Worm (Caenorhabditis elegans) whole organism, L1 larva: ENCODE results near the gene cest-2.2.
A peak's percentile ranks its signal among the peaks of the same experiment; 100 is the strongest.

Source experiments
- C16A3.4 ChIP-seq: fragments of 150-350 bp; optimal IDR thresholded peaks from 2 replicates; lab custom pipeline; 2014; ENCODE audit warnings: missing biosample characterization, missing genetic modification characterization
- aha-1 ChIP-seq: fragments of 150-350 bp; optimal IDR thresholded peaks from 2 replicates; lab custom pipeline; 2014; ENCODE audit warnings: missing biosample characterization, missing genetic modification characterization
- alr-1 ChIP-seq: fragments of 200-800 bp; sonication (Bioruptor generic); optimal IDR thresholded peaks from 2 replicates; lab custom pipeline; 2018; ENCODE audit warnings: borderline replicate concordance, mild to moderate bottlenecking, missing genetic modification characterization, missing compliant biosample characterization
- aly-2 ChIP-seq: fragments of 150-350 bp; optimal IDR thresholded peaks from 2 replicates; lab custom pipeline; 2014; ENCODE audit warnings: missing biosample characterization, missing genetic modification characterization
- blmp-1 ChIP-seq: fragments of 150-350 bp; optimal IDR thresholded peaks from 2 replicates; lab custom pipeline; 2014; ENCODE audit warnings: missing biosample characterization, missing genetic modification characterization
- ceh-82 ChIP-seq, 3 experiments: fragments of 150-350 bp in 1 of 3; sonication (generic microtip) in 2 of 3; optimal IDR thresholded peaks; 2 replicates each; lab custom pipeline; 2014 to 2017; ENCODE audit warnings: missing biosample characterization in 3 of 3, missing genetic modification characterization in 3 of 3
- ceh-88 ChIP-seq: fragments of 200-800 bp; sonication (Bioruptor generic); IDR thresholded peaks from 2 replicates; pipeline ENCODE4 v1.3.6; 2022; ENCODE audit warnings: missing genetic modification characterization, missing compliant biosample characterization
- ces-1 ChIP-seq: fragments of 150-350 bp; optimal IDR thresholded peaks from 2 replicates; lab custom pipeline; 2014; ENCODE audit warnings: missing biosample characterization, missing genetic modification reagents, missing genetic modification characterization
- dpl-1 ChIP-seq, 3 experiments: fragments of 150-350 bp in 2 of 3; sonication (generic microtip) in 1 of 3; optimal IDR thresholded peaks; 2 replicates each; lab custom pipeline; 2014 to 2017; ENCODE audit warnings: missing biosample characterization in 3 of 3, missing genetic modification characterization in 3 of 3, missing genetic modification reagents in 3 of 3
- dsc-1 ChIP-seq: sonication (generic microtip); optimal IDR thresholded peaks from 2 replicates; lab custom pipeline; 2016; ENCODE audit warnings: mild to moderate bottlenecking, missing genetic modification characterization, missing compliant biosample characterization
- efl-1 ChIP-seq, 4 experiments: fragments of 150-350 bp; optimal IDR thresholded peaks in 3 of 4; peaks in 1 of 4; 1 replicate in 1 of 4; 2 replicates in 3 of 4; lab custom pipeline; 2014; ENCODE audit warnings: missing biosample characterization in 2 of 4, missing genetic modification characterization in 2 of 4, missing genetic modification reagents in 2 of 4
- efl-3 ChIP-seq: fragments of 200-800 bp; sonication (Bioruptor generic); optimal IDR thresholded peaks from 2 replicates; lab custom pipeline; 2018; ENCODE audit warnings: mild to moderate bottlenecking, missing genetic modification characterization, missing compliant biosample characterization
- egl-13 ChIP-seq: sonication (generic microtip); optimal IDR thresholded peaks from 2 replicates; lab custom pipeline; 2016; ENCODE audit warnings: missing genotype, missing genetic modification reagents, missing genetic modification characterization, missing compliant biosample characterization
- egl-27 ChIP-seq, 2 experiments: fragments of 150-350 bp in 1 of 2; sonication (generic microtip); optimal IDR thresholded peaks; 3 replicates each; lab custom pipeline; 2017 to 2018; ENCODE audit warnings: missing biosample characterization in 2 of 2, missing genetic modification characterization in 2 of 2, missing genetic modification reagents in 2 of 2
- elt-3 ChIP-seq, 6 experiments: fragments of 150-350 bp in 1 of 6; sonication (generic microtip); optimal IDR thresholded peaks; 2 replicates each; lab custom pipeline; 2017 to 2018; ENCODE audit warnings: missing biosample characterization in 6 of 6, missing genetic modification characterization in 6 of 6, inconsistent platforms in 1 of 6
- ets-5 ChIP-seq: fragments of 200-800 bp; sonication (Bioruptor generic); IDR thresholded peaks from 2 replicates; pipeline ENCODE4 v1.3.6; 2022; ENCODE audit warnings: missing genetic modification characterization, missing compliant biosample characterization
- fkh-10 ChIP-seq: sonication (generic microtip); optimal IDR thresholded peaks from 2 replicates; lab custom pipeline; 2017; ENCODE audit warnings: missing biosample characterization, missing genetic modification reagents, missing genetic modification characterization
- fos-1 ChIP-seq: fragments of 150-350 bp; optimal IDR thresholded peaks from 2 replicates; lab custom pipeline; 2014; ENCODE audit warnings: missing biosample characterization, missing genetic modification characterization
- grh-1 ChIP-seq: fragments of 200-800 bp; sonication (Bioruptor generic); IDR thresholded peaks from 2 replicates; pipeline ENCODE4 v1.3.6; 2022; ENCODE audit warnings: missing genetic modification reagents, missing genetic modification characterization, missing compliant biosample characterization
- hlh-17 ChIP-seq: fragments of 200-800 bp; sonication (Bioruptor generic); optimal IDR thresholded peaks from 2 replicates; lab custom pipeline; 2018; ENCODE audit warnings: missing genetic modification characterization, mild to moderate bottlenecking, missing compliant biosample characterization, moderate library complexity, borderline replicate concordance
- hpl-2 ChIP-seq: fragments of 150-350 bp; optimal IDR thresholded peaks from 2 replicates; lab custom pipeline; 2014; ENCODE audit warnings: missing biosample characterization, missing genetic modification reagents, missing genetic modification characterization
- irx-1 ChIP-seq: sonication (generic microtip); optimal IDR thresholded peaks from 2 replicates; lab custom pipeline; 2016; ENCODE audit warnings: missing genetic modification characterization, missing compliant biosample characterization
- lin-13 ChIP-seq: fragments of 150-350 bp; optimal IDR thresholded peaks from 2 replicates; lab custom pipeline; 2014; ENCODE audit warnings: missing biosample characterization, missing genetic modification reagents, missing genetic modification characterization
- lin-15B ChIP-seq: fragments of 150-350 bp; sonication (generic microtip); optimal IDR thresholded peaks from 3 replicates; lab custom pipeline; 2014; ENCODE audit warnings: missing biosample characterization, missing genetic modification characterization
- lin-39 ChIP-seq: fragments of 150-350 bp; optimal IDR thresholded peaks from 2 replicates; lab custom pipeline; 2014; ENCODE audit warnings: missing biosample characterization, missing genetic modification reagents, missing genetic modification characterization
- lsy-2 ChIP-seq, 2 experiments: fragments of 150-350 bp; optimal IDR thresholded peaks; 2 replicates each; lab custom pipeline; 2014; ENCODE audit warnings: missing biosample characterization in 2 of 2, missing genetic modification characterization in 2 of 2
- mdl-1 ChIP-seq, 2 experiments: fragments of 150-350 bp; optimal IDR thresholded peaks; 2 replicates each; lab custom pipeline; 2014 to 2017; ENCODE audit warnings: missing biosample characterization in 2 of 2, missing genetic modification characterization in 2 of 2, inconsistent platforms in 1 of 2
- mep-1 ChIP-seq: fragments of 150-350 bp; optimal IDR thresholded peaks from 2 replicates; lab custom pipeline; 2014; ENCODE audit warnings: missing biosample characterization, missing genetic modification characterization
- nhr-11 ChIP-seq: fragments of 150-350 bp; optimal IDR thresholded peaks from 2 replicates; lab custom pipeline; 2014; ENCODE audit warnings: missing biosample characterization, missing genetic modification characterization
- nhr-237 ChIP-seq: fragments of 150-350 bp; optimal IDR thresholded peaks from 2 replicates; lab custom pipeline; 2014; ENCODE audit warnings: missing biosample characterization, missing genetic modification characterization
- nhr-28 ChIP-seq: fragments of 150-350 bp; optimal IDR thresholded peaks from 2 replicates; lab custom pipeline; 2014; ENCODE audit warnings: missing biosample characterization, missing genetic modification characterization
- nhr-76 ChIP-seq: sonication (generic microtip); optimal IDR thresholded peaks from 2 replicates; lab custom pipeline; 2017; ENCODE audit warnings: missing biosample characterization, missing genetic modification characterization
- nhr-77 ChIP-seq: fragments of 150-350 bp; optimal IDR thresholded peaks from 2 replicates; lab custom pipeline; 2014; ENCODE audit warnings: missing biosample characterization, missing genetic modification characterization
- nhr-85 ChIP-seq: sonication (generic microtip); peaks from one replicate; lab custom pipeline; 2016; ENCODE audit warnings: missing genetic modification characterization, inconsistent platforms, missing compliant biosample characterization
- nhr-90 ChIP-seq: sonication (generic microtip); optimal IDR thresholded peaks from 2 replicates; lab custom pipeline; 2016; ENCODE audit warnings: mild to moderate bottlenecking, missing genetic modification characterization, missing compliant biosample characterization; ENCODE audit not compliant: poor library complexity
- pqm-1 ChIP-seq: sonication (generic microtip); optimal IDR thresholded peaks from 3 replicates; lab custom pipeline; 2017; ENCODE audit warnings: missing biosample characterization, missing genetic modification characterization
- snpc-4 ChIP-seq: fragments of 150-350 bp; optimal IDR thresholded peaks from 2 replicates; lab custom pipeline; 2014; ENCODE audit warnings: missing biosample characterization, missing genetic modification characterization
- sptf-1 ChIP-seq: fragments of 150-350 bp; optimal IDR thresholded peaks from 2 replicates; lab custom pipeline; 2014; ENCODE audit warnings: missing biosample characterization, missing genetic modification characterization
- sup-37 ChIP-seq: fragments of 200-800 bp; sonication (Bioruptor generic); optimal IDR thresholded peaks from 2 replicates; lab custom pipeline; 2018; ENCODE audit warnings: mild to moderate bottlenecking, missing genetic modification characterization, missing compliant biosample characterization
- swsn-7 ChIP-seq: sonication (generic microtip); optimal IDR thresholded peaks from 2 replicates; lab custom pipeline; 2016; ENCODE audit warnings: missing genetic modification characterization, missing compliant biosample characterization
- tbx-2 ChIP-seq: sonication (generic microtip); optimal IDR thresholded peaks from 2 replicates; lab custom pipeline; 2016; ENCODE audit warnings: missing genetic modification characterization, missing compliant biosample characterization
- tlp-1 ChIP-seq: fragments of 150-350 bp; optimal IDR thresholded peaks from 2 replicates; lab custom pipeline; 2014; ENCODE audit warnings: missing biosample characterization, missing genetic modification characterization
- unc-30 ChIP-seq: sonication (generic microtip); optimal IDR thresholded peaks from 2 replicates; lab custom pipeline; 2017; ENCODE audit warnings: missing biosample characterization, missing genetic modification characterization
- unc-62 ChIP-seq: fragments of 150-350 bp; optimal IDR thresholded peaks from 2 replicates; lab custom pipeline; 2014; ENCODE audit warnings: missing biosample characterization, missing genetic modification reagents, missing genetic modification characterization
- unc-86 ChIP-seq: sonication (generic microtip); optimal IDR thresholded peaks from 2 replicates; lab custom pipeline; 2016; ENCODE audit warnings: missing genetic modification characterization, missing compliant biosample characterization
- xbp-1 ChIP-seq: sonication (generic microtip); optimal IDR thresholded peaks from 2 replicates; lab custom pipeline; 2016; ENCODE audit warnings: missing genetic modification characterization, missing compliant biosample characterization
- zag-1 ChIP-seq: fragments of 150-350 bp; optimal IDR thresholded peaks from 2 replicates; lab custom pipeline; 2014; ENCODE audit warnings: missing biosample characterization, missing genetic modification characterization
- ztf-11 ChIP-seq, 2 experiments: sonication (generic microtip); optimal IDR thresholded peaks; 2 replicates each; lab custom pipeline; 2016 to 2017; ENCODE audit warnings: missing genetic modification characterization in 2 of 2, missing biosample characterization in 1 of 2, missing compliant biosample characterization in 1 of 2
- ztf-4 ChIP-seq: fragments of 150-350 bp; optimal IDR thresholded peaks from 2 replicates; lab custom pipeline; 2014; ENCODE audit warnings: missing biosample characterization, missing genetic modification characterization

cest-2.2 gene

ce11 chrV:14136152-14136551 is 39.0 kb downstream of the cest-2.2 start (continued):
- peak; percentile 60 to 72 for TF ChIP-seq efl-1 (optimal IDR thresholded peaks at IDR 0.05; lab: Kevin White, UChicago)
- peak; percentile 16 to 94 for TF ChIP-seq efl-1 (GFP tag; optimal IDR thresholded peaks at IDR 0.05 in 1 of 2; lab: Kevin White, UChicago)
- peak; percentile 4 to 52 (median 42) for TF ChIP-seq dpl-1 (GFP tag; optimal IDR thresholded peaks at IDR 0.05; lab: Kevin White, UChicago)
- TF ChIP-seq lsy-2 (tag; optimal IDR thresholded peaks at IDR 0.05; lab: Kevin White, UChicago), result peak; percentile 32 to 80
- no peak for TF ChIP-seq fkh-10 (GFP tag; lab: Kevin White, UChicago)
- TF ChIP-seq irx-1 (tag; lab: Kevin White, UChicago), result peak; percentile 45
- peak; percentile 46 for TF ChIP-seq xbp-1 (tag; lab: Kevin White, UChicago)
- TF ChIP-seq nhr-28 (tag; lab: Kevin White, UChicago), result no peak
- TF ChIP-seq swsn-7, result peak; percentile 62
- peak; percentile 78 for TF ChIP-seq tbx-2 (tag; lab: Kevin White, UChicago)
- peak; percentile 49 to 68 (median 50) for TF ChIP-seq ceh-82 (tag; optimal IDR thresholded peaks at IDR 0.05; lab: Kevin White, UChicago)
- TF ChIP-seq hlh-17 (GFP tag; lab: Kevin White, UChicago), result no peak
- TF ChIP-seq tlp-1, result no peak
- TF ChIP-seq ces-1, result no peak
- TF ChIP-seq ceh-88 (GFP tag; lab: Robert Waterston, UW), result no peak
- no peak for TF ChIP-seq ets-5 (GFP tag; lab: Robert Waterston, UW)
- peak; percentile 94 for TF ChIP-seq nhr-85 (tag; lab: Kevin White, UChicago)
- TF ChIP-seq snpc-4 (tag; lab: Kevin White, UChicago), result peak; percentile 48
- TF ChIP-seq C16A3.4 (tag; lab: Kevin White, UChicago), result peak; percentile 59
- TF ChIP-seq egl-27 (tag; optimal IDR thresholded peaks at IDR 0.05; lab: Kevin White, UChicago), result peak in 1 of 2 experiments; percentile 73
- no peak for TF ChIP-seq unc-86 (tag; lab: Kevin White, UChicago)
- TF ChIP-seq egl-13 (tag; lab: Kevin White, UChicago), result no peak
- TF ChIP-seq alr-1 (tag; lab: Kevin White, UChicago), result no peak
- peak; percentile 63 for TF ChIP-seq lin-13
- TF ChIP-seq unc-30, result no peak
- no peak for TF ChIP-seq pqm-1 (tag; lab: Kevin White, UChicago)
- TF ChIP-seq nhr-90 (tag; lab: Kevin White, UChicago), result peak; percentile 49
- TF ChIP-seq hpl-2 (GFP tag; lab: Kevin White, UChicago), result no peak
- TF ChIP-seq nhr-76 (tag; lab: Kevin White, UChicago), result no peak
- TF ChIP-seq sup-37 (GFP tag; lab: Kevin White, UChicago), result no peak
- peak; percentile 61 for TF ChIP-seq mep-1
- no peak for TF ChIP-seq efl-3 (GFP tag; lab: Kevin White, UChicago)
- peak; percentile 85 for TF ChIP-seq blmp-1 (tag; lab: Kevin White, UChicago)
- TF ChIP-seq aly-2 (tag; lab: Kevin White, UChicago), result no peak
- TF ChIP-seq elt-3 (tag; optimal IDR thresholded peaks at IDR 0.05; lab: Kevin White, UChicago), result peak in 2 of 6 experiments; percentile 72 to 83
- TF ChIP-seq dsc-1 (tag; lab: Kevin White, UChicago), result no peak
- TF ChIP-seq unc-62 (GFP tag; lab: Kevin White, UChicago), result no peak
- TF ChIP-seq grh-1, result no peak
- TF ChIP-seq mdl-1 (tag; optimal IDR thresholded peaks at IDR 0.05; lab: Kevin White, UChicago), result peak in 1 of 2 experiments; percentile 89
- no peak for TF ChIP-seq lin-39 (tag; lab: Kevin White, UChicago)
- TF ChIP-seq nhr-237 (tag; lab: Kevin White, UChicago), result peak; percentile 15
- peak; percentile 80 for TF ChIP-seq fos-1 (tag; lab: Kevin White, UChicago)
- TF ChIP-seq lin-15B (tag; lab: Kevin White, UChicago), result no peak
- TF ChIP-seq nhr-77, result peak; percentile 82
- no peak for TF ChIP-seq nhr-11 (tag; lab: Kevin White, UChicago)
- peak; percentile 77 for TF ChIP-seq ztf-4 (tag; lab: Kevin White, UChicago)
- no peak for TF ChIP-seq sptf-1 (tag; lab: Kevin White, UChicago)
- TF ChIP-seq aha-1 (tag; lab: Kevin White, UChicago), result no peak
- no peak for TF ChIP-seq zag-1 (tag; lab: Kevin White, UChicago)
- peak in 1 of 2 experiments; percentile 2 for TF ChIP-seq ztf-11 (tag; optimal IDR thresholded peaks at IDR 0.05; lab: Kevin White, UChicago)
